Fruit fly (Drosophila melanogaster) whole organism, prepupa: ENCODE data around the gene CG31205.

ENCODE experiments used
- Blimp-1 ChIP-seq: fragments of 200-800 bp; sonication (Bioruptor generic); optimal IDR thresholded peaks from 3 replicates; lab custom pipeline; 2017; ENCODE audit warnings: missing biosample characterization, missing genetic modification characterization, mild to moderate bottlenecking, moderate library complexity, missing genetic modification reagents
- CG10631 ChIP-seq: fragments of 200-800 bp; sonication (Bioruptor generic); optimal IDR thresholded peaks from 2 replicates; lab custom pipeline; 2016; ENCODE audit warnings: missing biosample characterization, missing genetic modification characterization
- CG10669 ChIP-seq: fragments of 200-800 bp; sonication (Bioruptor generic); optimal IDR thresholded peaks from 3 replicates; lab custom pipeline; 2018; ENCODE audit warnings: missing biosample characterization, mild to moderate bottlenecking, missing genetic modification characterization, moderate library complexity
- CG11294 ChIP-seq: fragments of 200-800 bp; sonication (Bioruptor generic); IDR thresholded peaks from 2 replicates; pipeline ENCODE4 v1.3.6; 2022; ENCODE audit warnings: missing biosample characterization, missing genetic modification characterization
- CG11762 ChIP-seq: fragments of 200-800 bp; sonication (Bioruptor generic); optimal IDR thresholded peaks from 3 replicates; lab custom pipeline; 2016; ENCODE audit warnings: missing biosample characterization, missing genetic modification characterization; ENCODE audit not compliant: insufficient read depth
- CG11902 ChIP-seq: fragments of 200-800 bp; sonication (Bioruptor generic); optimal IDR thresholded peaks from 3 replicates; lab custom pipeline; 2016; ENCODE audit warnings: missing biosample characterization, missing genetic modification characterization
- CG15336 ChIP-seq: fragments of 200-800 bp; sonication (Bioruptor generic); IDR thresholded peaks from 2 replicates; pipeline ENCODE4 v1.3.6; 2022; ENCODE audit warnings: missing biosample characterization, missing genetic modification characterization
- CG1621 ChIP-seq: fragments of 200-800 bp; sonication (Bioruptor generic); optimal IDR thresholded peaks from 3 replicates; lab custom pipeline; 2018; ENCODE audit warnings: missing biosample characterization, mild to moderate bottlenecking, missing genetic modification characterization
- CG3032 ChIP-seq: fragments of 200-800 bp; optimal IDR thresholded peaks from 2 replicates; lab custom pipeline; 2019; ENCODE audit warnings: missing biosample characterization, mild to moderate bottlenecking, missing genetic modification characterization, moderate library complexity
- CG31627 ChIP-seq: fragments of 200-800 bp; sonication (Bioruptor generic); optimal IDR thresholded peaks from 3 replicates; lab custom pipeline; 2016; ENCODE audit warnings: missing biosample characterization, missing genetic modification characterization
- CG32006 ChIP-seq: fragments of 200-800 bp; sonication (Bioruptor generic); optimal IDR thresholded peaks from 3 replicates; lab custom pipeline; 2017; ENCODE audit warnings: missing biosample characterization, mild to moderate bottlenecking, missing genetic modification characterization
- CG4318 ChIP-seq: fragments of 200-800 bp; sonication (Bioruptor generic); optimal IDR thresholded peaks from 3 replicates; lab custom pipeline; 2017; ENCODE audit warnings: missing biosample characterization, mild to moderate bottlenecking, missing genetic modification characterization
- CG6163 ChIP-seq: fragments of 200-800 bp; sonication (Bioruptor generic); IDR thresholded peaks from 3 replicates; pipeline ENCODE4 v1.3.6; 2022; ENCODE audit warnings: missing biosample characterization, missing genetic modification characterization
- CG6808 ChIP-seq: fragments of 200-800 bp; sonication (Bioruptor generic); optimal IDR thresholded peaks from 3 replicates; lab custom pipeline; 2017; ENCODE audit warnings: missing biosample characterization, missing genetic modification characterization, mild to moderate bottlenecking, moderate library complexity, missing genetic modification reagents
- CG7368 ChIP-seq: fragments of 200-800 bp; sonication (Bioruptor generic); optimal IDR thresholded peaks from 3 replicates; lab custom pipeline; 2016; ENCODE audit warnings: missing biosample characterization, missing genetic modification characterization
- CG8119 ChIP-seq: fragments of 200-800 bp; sonication (Bioruptor generic); IDR thresholded peaks from 3 replicates; pipeline ENCODE4 v1.3.6; 2022; ENCODE audit warnings: missing biosample characterization, missing genetic modification characterization
- CG8632 ChIP-seq: fragments of 200-800 bp; sonication (Bioruptor generic); optimal IDR thresholded peaks from 3 replicates; lab custom pipeline; 2016; ENCODE audit warnings: missing biosample characterization, missing genetic modification characterization
- CG9139 ChIP-seq: fragments of 200-800 bp; sonication (Bioruptor generic); optimal IDR thresholded peaks from 3 replicates; lab custom pipeline; 2017; ENCODE audit warnings: missing biosample characterization, mild to moderate bottlenecking, missing genetic modification characterization
- Eip75B ChIP-seq: fragments of 200-800 bp; sonication (Bioruptor generic); optimal IDR thresholded peaks from 3 replicates; lab custom pipeline; 2016; ENCODE audit warnings: missing biosample characterization, missing genetic modification characterization
- Eip78C ChIP-seq: fragments of 200-800 bp; sonication (Bioruptor generic); peaks from one replicate; lab custom pipeline; 2016; ENCODE audit warnings: missing biosample characterization, missing genetic modification characterization
- Eip93F ChIP-seq: fragments of 200-800 bp; sonication (Bioruptor generic); optimal IDR thresholded peaks from 2 replicates; lab custom pipeline; 2016; ENCODE audit warnings: missing biosample characterization, mild to moderate bottlenecking, missing genetic modification characterization
- Ets21C ChIP-seq: fragments of 200-800 bp; sonication (Bioruptor generic); optimal IDR thresholded peaks from 3 replicates; lab custom pipeline; 2016; ENCODE audit warnings: missing biosample characterization, missing genetic modification characterization
- Ets96B ChIP-seq: fragments of 200-800 bp; optimal IDR thresholded peaks from 2 replicates; lab custom pipeline; 2019; ENCODE audit warnings: missing biosample characterization, mild to moderate bottlenecking, missing genetic modification characterization, moderate library complexity
- Gug ChIP-seq: fragments of 200-800 bp; sonication (Bioruptor generic); IDR thresholded peaks from 2 replicates; pipeline ENCODE4 v1.3.6; 2022; ENCODE audit warnings: missing biosample characterization, missing genetic modification characterization
- Hr38 ChIP-seq: sonication (Bioruptor generic); optimal IDR thresholded peaks from 2 replicates; lab custom pipeline; 2016; ENCODE audit warnings: missing biosample characterization, missing genetic modification characterization
- Hr39 ChIP-seq: fragments of 200-800 bp; sonication (Bioruptor generic); optimal IDR thresholded peaks from 2 replicates; lab custom pipeline; 2016; ENCODE audit warnings: missing biosample characterization, missing genetic modification characterization
- Hr4 ChIP-seq: fragments of 200-800 bp; sonication (Bioruptor generic); optimal IDR thresholded peaks from 3 replicates; lab custom pipeline; 2016; ENCODE audit warnings: missing biosample characterization, missing genetic modification characterization
- Lpt ChIP-seq: fragments of 200-800 bp; sonication (Bioruptor generic); optimal IDR thresholded peaks from 3 replicates; lab custom pipeline; 2016; ENCODE audit warnings: missing biosample characterization, missing genetic modification characterization
- OdsH ChIP-seq: fragments of 200-800 bp; sonication (Bioruptor generic); optimal IDR thresholded peaks from 3 replicates; lab custom pipeline; 2016; ENCODE audit warnings: missing biosample characterization, missing genetic modification characterization
- Sox14 ChIP-seq: fragments of 200-800 bp; sonication (Bioruptor generic); optimal IDR thresholded peaks from 3 replicates; lab custom pipeline; 2016; ENCODE audit warnings: missing biosample characterization, missing genetic modification characterization
- Sox15 ChIP-seq: fragments of 200-800 bp; sonication (Bioruptor generic); optimal IDR thresholded peaks from 3 replicates; lab custom pipeline; 2016; ENCODE audit warnings: missing biosample characterization, missing genetic modification characterization
- acj6 ChIP-seq: fragments of 200-800 bp; sonication (Bioruptor generic); optimal IDR thresholded peaks from 3 replicates; lab custom pipeline; 2016; ENCODE audit warnings: missing biosample characterization, missing genetic modification characterization
- dac ChIP-seq: fragments of 200-800 bp; sonication (Bioruptor generic); optimal IDR thresholded peaks from 2 replicates; lab custom pipeline; 2017; ENCODE audit warnings: missing biosample characterization, mild to moderate bottlenecking, missing genetic modification characterization
- dsx ChIP-seq: fragments of 200-800 bp; optimal IDR thresholded peaks from 3 replicates; lab custom pipeline; 2019; ENCODE audit warnings: missing biosample characterization, mild to moderate bottlenecking, missing genetic modification characterization, moderate library complexity; ENCODE audit not compliant: poor library complexity, severe bottlenecking
- eg ChIP-seq: fragments of 200-800 bp; sonication (Bioruptor generic); IDR thresholded peaks from 3 replicates; pipeline ENCODE4 v1.3.6; 2022; ENCODE audit warnings: missing biosample characterization, missing genetic modification characterization
- esn ChIP-seq: fragments of 200-800 bp; sonication (Bioruptor generic); optimal IDR thresholded peaks from 2 replicates; lab custom pipeline; 2016; ENCODE audit warnings: missing biosample characterization, mild to moderate bottlenecking, missing genetic modification characterization, moderate library complexity
- fd59A ChIP-seq: fragments of 200-800 bp; sonication (Bioruptor generic); optimal IDR thresholded peaks from 2 replicates; lab custom pipeline; 2017; ENCODE audit warnings: missing biosample characterization, mild to moderate bottlenecking, missing genetic modification characterization, missing genetic modification reagents
- fkh ChIP-seq: fragments of 200-800 bp; sonication (Bioruptor generic); optimal IDR thresholded peaks from 3 replicates; lab custom pipeline; 2017; ENCODE audit warnings: missing biosample characterization, mild to moderate bottlenecking, missing genetic modification characterization, moderate library complexity
- net ChIP-seq: fragments of 200-800 bp; sonication (Bioruptor generic); optimal IDR thresholded peaks from 3 replicates; lab custom pipeline; 2016; ENCODE audit warnings: missing biosample characterization, missing genetic modification characterization
- salr ChIP-seq, 2 experiments: fragments of 200-800 bp; sonication (Bioruptor generic); optimal IDR thresholded peaks; 3 replicates each; lab custom pipeline; 2016 to 2018; ENCODE audit warnings: missing biosample characterization in 2 of 2, missing genetic modification characterization in 2 of 2, mild to moderate bottlenecking in 1 of 2
- spab ChIP-seq: fragments of 200-800 bp; sonication (Bioruptor generic); optimal IDR thresholded peaks from 2 replicates; lab custom pipeline; 2017; ENCODE audit warnings: missing biosample characterization, mild to moderate bottlenecking, missing genetic modification characterization, missing genetic modification reagents
- ss ChIP-seq, 2 experiments: fragments of 200-800 bp; sonication (Bioruptor generic); optimal IDR thresholded peaks; 2 replicates in 1 of 2; 3 replicates in 1 of 2; lab custom pipeline; 2017 to 2018; ENCODE audit warnings: mild to moderate bottlenecking in 2 of 2, missing biosample characterization in 2 of 2, missing genetic modification characterization in 2 of 2, moderate library complexity in 1 of 2
- svp ChIP-seq: fragments of 200-800 bp; sonication (Bioruptor generic); peaks from one replicate; lab custom pipeline; 2016; ENCODE audit warnings: missing biosample characterization, missing genetic modification characterization
- vri ChIP-seq: fragments of 200-800 bp; sonication (Bioruptor generic); optimal IDR thresholded peaks from 3 replicates; lab custom pipeline; 2016; ENCODE audit warnings: missing biosample characterization, mild to moderate bottlenecking, missing genetic modification characterization

CG31205 gene

dm6 chr3R:20731331-20731730 is at the start of gene CG31205:
CG31205 (plus strand) TSS chr3R:20731631.
- no peak for TF ChIP-seq CG31627 (GFP tag; lab: Kevin White, UChicago)
- TF ChIP-seq CG10631 = no peak
- no peak for TF ChIP-seq CG8119
- TF ChIP-seq Eip93F (GFP tag; lab: Kevin White, UChicago) = no peak
- no peak for TF ChIP-seq dsx
- TF ChIP-seq Eip75B = no peak
- TF ChIP-seq CG11294 (GFP tag; lab: Robert Waterston, UW) = no peak
- no peak for TF ChIP-seq esn (GFP tag; lab: Kevin White, UChicago)
- TF ChIP-seq ss (GFP tag; optimal IDR thresholded peaks at IDR 0.05; lab: Kevin White, UChicago) = no peak
- TF ChIP-seq Hr39 = no peak

dm6 chr3R:20714360-20714759 is 17.1 kb upstream of the CG31205 start, which contains the start of gene Oamb:
Oamb (minus strand) TSS chr3R:20714577.
- TF ChIP-seq Eip78C (GFP tag; lab: Kevin White, UChicago) = no peak
- TF ChIP-seq spab (GFP tag; lab: Kevin White, UChicago) = no peak
- no peak for TF ChIP-seq Lpt
- no peak for TF ChIP-seq Hr38 (GFP tag; lab: Kevin White, UChicago)
- no peak for TF ChIP-seq esn (GFP tag; lab: Kevin White, UChicago)
- no peak for TF ChIP-seq CG1621
- no peak for TF ChIP-seq CG6163 (GFP tag; lab: Robert Waterston, UW)

dm6 chr3R:20719286-20719685 is 12.1 kb upstream of the CG31205 start:
- TF ChIP-seq Hr39 (no peak), CG11902 (GFP tag; lab: Kevin White, UChicago) (no peak), CG15336 (GFP tag; lab: Robert Waterston, UW) (peak; percentile 44; the same call in 1 of the 2 replicates), vri (GFP tag; lab: Kevin White, UChicago) (no peak), Hr4 (GFP tag; lab: Kevin White, UChicago) (peak; percentile 8), Lpt (no peak), CG32006 (GFP tag; lab: Kevin White, UChicago) (peak; percentile 46), Hr38 (GFP tag; lab: Kevin White, UChicago) (no peak), Ets96B (tag; lab: Kevin White, UChicago) (no peak), CG9139 (GFP tag; lab: Kevin White, UChicago) (no peak), CG3032 (tag; lab: Kevin White, UChicago) (no peak), acj6 (GFP tag; lab: Kevin White, UChicago) (no peak), salr (GFP tag; optimal IDR thresholded peaks at IDR 0.05; lab: Kevin White, UChicago) (no peak), OdsH (GFP tag; lab: Kevin White, UChicago) (peak; percentile 12), fkh (GFP tag; lab: Kevin White, UChicago) (no peak), CG8119 (peak; percentile 18; the same call in 1 of the 3 replicates), CG11762 (GFP tag; lab: Kevin White, UChicago) (no peak), CG8632 (GFP tag; lab: Kevin White, UChicago) (no peak), CG7368 (GFP tag; lab: Kevin White, UChicago) (no peak), Eip78C (GFP tag; lab: Kevin White, UChicago) (no peak), CG6808 (GFP tag; lab: Kevin White, UChicago) (no peak), net (GFP tag; lab: Kevin White, UChicago) (no peak), fd59A (GFP tag; lab: Kevin White, UChicago) (no peak), dac (GFP tag; lab: Kevin White, UChicago) (no peak), CG10669 (GFP tag; lab: Kevin White, UChicago) (no peak), Sox14 (no peak), CG4318 (peak; percentile 9), Ets21C (GFP tag; lab: Kevin White, UChicago) (no peak), Blimp-1 (GFP tag; lab: Kevin White, UChicago) (no peak), svp (GFP tag; lab: Kevin White, UChicago) (peak; percentile 26), eg (GFP tag; lab: Robert Waterston, UW) (0 out of 3 replicates have a peak, but pooled peaks have one; percentile 36), ss (GFP tag; optimal IDR thresholded peaks at IDR 0.05; lab: Kevin White, UChicago) (no peak), Gug (GFP tag; lab: Robert Waterston, UW) (0 out of 2 replicates have a peak, but pooled peaks have one; percentile 12), CG10631 (no peak), Sox15 (GFP tag; lab: Kevin White, UChicago) (no peak), CG1621 (no peak)
